Worm (Caenorhabditis elegans) whole organism, L2 larva: ENCODE data around the gene spig-8.

Experiments used
- fos-1 ChIP-seq: fragments of 150-350 bp; optimal IDR thresholded peaks from 2 replicates; lab custom pipeline; 2014; ENCODE audit warnings: missing biosample characterization, missing genetic modification characterization
- nhr-12 ChIP-seq: fragments of 150-350 bp; optimal IDR thresholded peaks from 2 replicates; lab custom pipeline; 2014; ENCODE audit warnings: missing biosample characterization, missing genetic modification characterization
- nhr-23 ChIP-seq: fragments of 150-350 bp; optimal IDR thresholded peaks from 2 replicates; lab custom pipeline; 2014; ENCODE audit warnings: missing biosample characterization, missing genetic modification reagents, missing genetic modification characterization
- nhr-25 ChIP-seq: fragments of 150-350 bp; sonication (generic microtip); optimal IDR thresholded peaks from 3 replicates; lab custom pipeline; 2014; ENCODE audit warnings: missing biosample characterization, missing genetic modification characterization
- skn-1 ChIP-seq: sonication (generic microtip); optimal IDR thresholded peaks from 2 replicates; lab custom pipeline; 2017; ENCODE audit warnings: missing biosample characterization, missing genetic modification characterization
- snpc-4 ChIP-seq: fragments of 150-350 bp; optimal IDR thresholded peaks from 2 replicates; lab custom pipeline; 2014; ENCODE audit warnings: missing biosample characterization, missing genetic modification characterization
- unc-55 ChIP-seq: fragments of 150-350 bp; sonication (generic microtip); optimal IDR thresholded peaks from 3 replicates; lab custom pipeline; 2014; ENCODE audit warnings: missing biosample characterization, missing genetic modification reagents, missing genetic modification characterization
- unc-62 ChIP-seq: fragments of 150-350 bp; optimal IDR thresholded peaks from 2 replicates; lab custom pipeline; 2014; ENCODE audit warnings: missing biosample characterization, missing genetic modification reagents, missing genetic modification characterization
- ztf-4 ChIP-seq: fragments of 150-350 bp; optimal IDR thresholded peaks from 2 replicates; lab custom pipeline; 2014; ENCODE audit warnings: missing biosample characterization, missing genetic modification characterization

DNA sequence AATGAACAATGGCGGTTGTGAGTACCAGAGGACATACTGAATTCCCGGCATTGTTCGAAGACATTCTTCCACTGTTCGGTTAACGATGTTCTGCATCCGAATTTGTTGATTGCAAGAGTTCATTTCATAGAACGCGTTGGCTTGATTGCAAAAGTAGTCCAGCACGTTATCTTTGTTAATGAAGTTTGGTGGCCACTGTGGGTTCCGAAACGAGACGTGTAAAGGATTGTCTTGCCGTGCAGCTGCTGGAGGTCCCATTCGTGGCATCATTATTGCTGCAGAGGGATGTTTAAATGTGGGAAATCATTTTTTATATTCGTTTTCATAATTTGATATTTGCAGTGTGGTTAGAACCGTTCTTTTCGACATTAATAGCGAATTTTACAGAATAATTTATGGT, 4.7 kb downstream of the spig-8 start, which contains the start of gene mdt-6:
- TF ChIP-seq skn-1 (tag; lab: Kevin White, UChicago) (no peak), nhr-25 (tag; lab: Kevin White, UChicago) (no peak), snpc-4 (tag; lab: Kevin White, UChicago) (no peak), fos-1 (tag; lab: Kevin White, UChicago) (no peak), nhr-12 (no peak), ztf-4 (tag; lab: Kevin White, UChicago) (no peak), nhr-23 (tag; lab: Kevin White, UChicago) (no peak), unc-62 (no peak), unc-55 (no peak)
